Worm (Caenorhabditis elegans) whole organism, L1 larva: ENCODE data around the gene C06C6.9.

Experiments
- ces-1 ChIP-seq: fragments of 150-350 bp; optimal IDR thresholded peaks from 2 replicates; lab custom pipeline; 2014; ENCODE audit warnings: missing biosample characterization, missing genetic modification reagents, missing genetic modification characterization
- nhr-47 ChIP-seq: sonication (generic microtip); optimal IDR thresholded peaks from 2 replicates; lab custom pipeline; 2016; ENCODE audit warnings: mild to moderate bottlenecking, missing genetic modification characterization, moderate library complexity, missing compliant biosample characterization

DNA sequence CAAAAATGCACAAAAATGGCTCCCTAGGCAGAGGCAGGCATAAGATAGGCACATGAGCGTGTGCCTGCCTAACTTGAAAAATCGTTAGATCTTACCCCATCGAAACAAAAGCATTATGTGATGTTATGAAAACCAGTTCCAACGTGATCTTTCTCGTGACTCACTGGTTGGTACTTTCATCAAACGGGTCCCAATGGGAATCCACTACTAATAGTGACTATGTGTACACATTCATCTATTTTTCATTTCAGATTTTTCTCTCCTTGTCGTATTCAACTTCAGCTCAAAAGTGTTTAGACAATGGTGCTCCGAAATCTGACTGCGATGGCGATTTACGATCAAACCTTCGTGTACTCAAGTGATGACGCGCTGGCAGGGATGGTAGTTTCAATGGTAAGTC lies 21.1 kb upstream of the C06C6.9 start, which contains the start of gene srx-43:
- TF ChIP-seq ces-1 (GFP tag; lab: Kevin White, UChicago): no peak
- no peak for TF ChIP-seq nhr-47 (tag; lab: Kevin White, UChicago)
